Worm (Caenorhabditis elegans): ENCODE results near the gene F40G9.12.

F40G9.12 gene

DNA sequence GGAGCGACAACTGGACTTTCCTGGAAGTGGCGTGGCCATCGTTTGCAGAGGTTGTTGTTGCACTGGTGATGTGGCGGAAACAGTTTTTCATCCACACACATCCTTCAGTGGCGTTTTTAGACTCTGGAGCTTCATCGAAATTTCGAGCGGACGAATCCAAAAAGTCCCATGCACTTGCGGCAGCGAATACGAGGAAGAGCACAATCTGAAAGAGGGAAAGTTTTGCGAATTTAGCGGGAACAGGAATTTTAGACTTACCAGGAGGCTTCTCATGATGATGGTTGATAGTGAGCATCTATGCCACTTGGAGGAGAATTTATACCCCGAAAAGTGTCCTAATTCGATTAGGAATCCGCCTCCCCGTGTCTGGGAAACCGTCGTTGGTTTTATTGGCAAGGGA, 6.1 kb downstream of the F40G9.12 start, which contains the start of gene F40G9.14:
Gene F40G9.14, minus strand, starts transcription at position 101 of the 400 bp plus-strand sequence.
- TF ChIP-seq hmg-4 (GFP tag; optimal IDR thresholded peaks at IDR 0.05) (no peak), tbx-11 (GFP tag; IDR thresholded peaks at IDR 0.05) (no peak), flt-1 (GFP tag; IDR thresholded peaks at IDR 0.05) (no peak), scrt-1 (GFP tag; IDR thresholded peaks at IDR 0.05) (no peak), ceh-36 (tag; optimal IDR thresholded peaks at IDR 0.05) (no peak), tbx-37 (GFP tag; conservative IDR thresholded peaks at IDR 0.05) (no peak), F13C5.2 (tag; optimal IDR thresholded peaks at IDR 0.05) (no peak)

DNA sequence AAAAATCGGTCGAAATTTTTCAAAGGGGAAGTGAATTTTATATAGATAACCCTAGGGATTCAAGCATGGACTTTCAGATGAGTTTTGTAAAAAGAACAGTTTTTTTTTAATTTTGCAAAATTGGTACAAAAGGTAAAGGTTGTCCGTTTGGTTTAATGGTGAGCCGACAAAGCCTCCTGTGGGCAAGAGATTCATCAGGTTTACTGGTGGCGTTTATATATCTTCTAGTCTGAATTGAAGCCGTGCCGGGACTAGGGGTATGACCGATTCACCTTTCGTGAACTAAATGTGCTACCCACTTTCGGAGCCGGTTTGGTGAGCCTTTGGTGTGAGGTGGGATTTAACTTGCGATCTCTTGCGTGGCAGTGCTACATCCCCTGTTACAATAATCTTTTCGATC, 6.5 kb downstream of the F40G9.12 start:
- TF ChIP-seq tra-4 (tag; optimal IDR thresholded peaks at IDR 0.05), result no peak
- peak; percentile 91 for TF ChIP-seq ama-1 (optimal IDR thresholded peaks at IDR 0.05)
- peak; percentile 67; the same call in 1 of the 2 replicates for TF ChIP-seq sea-1 (GFP tag; conservative IDR thresholded peaks at IDR 0.05)

DNA sequence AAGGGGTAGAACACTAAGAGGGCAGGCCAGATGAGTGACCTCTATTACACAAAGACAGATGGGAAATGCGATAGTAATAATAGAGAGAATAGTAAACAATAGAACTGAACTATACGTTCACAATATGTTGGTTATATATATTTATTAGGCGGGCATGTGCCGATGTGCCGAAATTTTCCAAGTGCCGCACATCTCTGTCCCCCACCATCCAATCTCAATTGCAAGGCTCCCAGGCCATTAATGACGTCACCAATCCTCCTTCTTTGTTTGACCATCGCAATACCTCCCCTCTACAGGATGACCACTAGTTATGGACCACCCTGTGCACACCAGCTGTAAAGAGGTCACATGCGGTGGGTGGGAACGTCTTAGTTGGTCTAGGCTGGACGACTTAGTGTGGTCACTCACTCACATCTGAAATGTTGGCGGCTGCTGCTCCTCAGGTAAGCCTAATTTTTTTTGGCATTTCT, 7.5 kb downstream of the F40G9.12 start, which contains the start of gene F40G9.6:
Gene F40G9.6, plus strand, starts transcription at position 420 of the 470 bp plus-strand sequence.
- TF ChIP-seq ama-1 (optimal IDR thresholded peaks at IDR 0.05) (no peak), hmg-4 (GFP tag; optimal IDR thresholded peaks at IDR 0.05) (peak; percentile 60), ets-7 (tag; optimal IDR thresholded peaks at IDR 0.05) (no peak), tbx-11 (GFP tag; IDR thresholded peaks at IDR 0.05) (0 out of 2 replicates have a peak, but pooled peaks have one; percentile 37)

DNA sequence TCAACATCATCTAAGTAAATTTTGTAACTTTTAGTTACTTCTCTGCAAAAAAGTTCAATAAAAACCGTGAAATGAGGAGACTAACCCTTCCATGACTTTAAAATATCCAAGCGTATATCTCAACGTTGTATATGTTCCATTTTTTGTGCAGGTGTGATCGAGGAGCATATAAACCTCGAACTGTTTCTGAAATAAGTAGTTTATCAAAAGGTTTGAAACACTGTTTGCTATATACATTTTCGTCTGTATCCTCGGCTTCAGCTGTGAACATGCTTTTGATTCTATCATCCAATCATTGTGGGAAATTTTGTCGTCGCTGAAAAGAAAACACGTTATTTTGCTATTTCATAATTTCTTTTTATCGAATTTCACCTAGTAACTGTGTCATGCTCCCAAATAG, 9.3 kb downstream of the F40G9.12 start, which contains the start of gene F40G9.5:
Gene F40G9.5, plus strand, starts transcription at position 301 of the 400 bp plus-strand sequence.
- TF ChIP-seq aly-1 (tag; optimal IDR thresholded peaks at IDR 0.05) (no peak), F13C5.2 (tag; optimal IDR thresholded peaks at IDR 0.05) (no peak), tra-4 (tag; optimal IDR thresholded peaks at IDR 0.05) (no peak), scrt-1 (GFP tag; IDR thresholded peaks at IDR 0.05) (no peak)

DNA sequence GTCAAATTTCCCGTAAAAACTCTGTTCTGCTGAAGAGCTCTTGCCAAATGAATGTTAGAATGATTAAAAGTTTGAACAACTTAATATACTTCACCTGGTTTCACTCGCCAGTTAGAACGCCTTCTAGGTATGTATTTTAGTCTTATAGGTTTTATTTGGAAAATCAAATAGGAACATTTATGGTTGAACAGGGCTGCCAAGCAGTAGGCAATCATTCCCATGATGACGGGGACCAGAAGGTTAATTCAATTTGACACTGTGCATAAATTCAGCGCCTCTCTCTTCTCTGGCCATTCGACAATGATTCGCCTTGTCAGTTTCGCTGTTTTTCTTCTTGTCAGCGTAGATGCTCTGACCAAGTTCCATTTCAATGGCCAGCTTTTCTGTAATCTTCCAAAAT, 10.4 kb downstream of the F40G9.12 start, which contains the start of gene F40G9.15:
Gene F40G9.15, plus strand, starts transcription at position 301 of the 400 bp plus-strand sequence.
- TF ChIP-seq tbx-11 (GFP tag; IDR thresholded peaks at IDR 0.05), result no peak
- TF ChIP-seq pes-1 (GFP tag; IDR thresholded peaks at IDR 0.05), result no peak
- TF ChIP-seq ets-7 (tag; optimal IDR thresholded peaks at IDR 0.05), result no peak
- no peak for TF ChIP-seq tbx-37 (GFP tag; conservative IDR thresholded peaks at IDR 0.05)
- no peak for TF ChIP-seq ama-1 (optimal IDR thresholded peaks at IDR 0.05)
- peak; percentile 12 for TF ChIP-seq ceh-13 (GFP tag; optimal IDR thresholded peaks at IDR 0.05)

DNA sequence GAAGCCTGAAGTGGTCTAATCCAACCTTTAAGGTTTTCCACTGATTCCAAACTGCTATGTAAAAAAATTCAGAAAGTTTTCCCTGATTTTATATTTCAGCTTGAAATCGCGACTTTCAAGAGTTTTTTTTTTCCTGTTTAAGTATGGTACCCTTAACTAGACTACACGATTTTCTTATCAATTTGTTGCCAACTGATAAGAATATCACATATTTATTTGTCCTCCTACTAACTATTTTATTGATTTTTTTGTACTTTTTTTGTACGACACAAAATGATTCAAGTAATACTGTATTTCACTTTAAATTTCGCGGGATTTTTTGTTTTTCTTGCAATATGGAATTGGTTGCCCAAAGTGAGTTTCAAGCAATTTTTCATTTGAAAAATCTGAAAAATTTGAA, 11.4 kb downstream of the F40G9.12 start:
- TF ChIP-seq F13C5.2 (tag; optimal IDR thresholded peaks at IDR 0.05) (no peak), flt-1 (GFP tag; IDR thresholded peaks at IDR 0.05) (no peak), aly-1 (tag; optimal IDR thresholded peaks at IDR 0.05) (no peak), ets-7 (tag; optimal IDR thresholded peaks at IDR 0.05) (no peak), tra-4 (tag; optimal IDR thresholded peaks at IDR 0.05) (no peak), tbx-11 (GFP tag; IDR thresholded peaks at IDR 0.05) (no peak), ceh-13 (GFP tag; optimal IDR thresholded peaks at IDR 0.05) (no peak), pes-1 (GFP tag; IDR thresholded peaks at IDR 0.05) (no peak), hnd-1 (tag; optimal IDR thresholded peaks at IDR 0.05) (no peak), scrt-1 (GFP tag; IDR thresholded peaks at IDR 0.05) (no peak), tbx-37 (GFP tag; conservative IDR thresholded peaks at IDR 0.05) (no peak), ama-1 (optimal IDR thresholded peaks at IDR 0.05) (no peak), hmg-4 (GFP tag; optimal IDR thresholded peaks at IDR 0.05) (no peak), ceh-36 (tag; optimal IDR thresholded peaks at IDR 0.05) (no peak), sea-1 (GFP tag; conservative IDR thresholded peaks at IDR 0.05) (no peak), B0310.2 (tag; optimal IDR thresholded peaks at IDR 0.05) (no peak)

DNA sequence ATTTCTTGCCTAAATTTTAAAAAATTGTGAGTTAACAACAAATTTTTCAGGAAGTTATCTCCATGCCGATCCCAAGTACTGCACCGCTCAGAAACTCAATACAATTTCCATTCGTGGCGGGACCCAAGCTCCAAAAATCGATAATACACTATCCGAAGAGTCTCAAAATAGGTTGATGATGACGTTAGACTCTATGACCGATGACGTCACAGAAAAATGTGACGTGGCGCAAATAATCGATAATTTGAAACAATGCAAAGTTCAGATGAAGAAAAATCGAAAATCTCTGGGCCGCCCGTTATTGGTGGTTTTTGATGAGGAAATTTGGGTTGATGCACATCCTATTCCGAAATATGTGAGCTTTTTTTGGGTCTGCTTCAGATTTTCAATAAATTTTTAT, 12.7 kb downstream of the F40G9.12 start:
- TF ChIP-seq hnd-1 (tag; optimal IDR thresholded peaks at IDR 0.05) (no peak), hmbx-1 (tag; optimal IDR thresholded peaks at IDR 0.05) (no peak), aly-1 (tag; optimal IDR thresholded peaks at IDR 0.05) (no peak), pes-1 (GFP tag; IDR thresholded peaks at IDR 0.05) (no peak), ceh-36 (tag; optimal IDR thresholded peaks at IDR 0.05) (no peak), sea-1 (GFP tag; conservative IDR thresholded peaks at IDR 0.05) (no peak), ama-1 (optimal IDR thresholded peaks at IDR 0.05) (no peak), F13C5.2 (tag; optimal IDR thresholded peaks at IDR 0.05) (no peak), tbx-37 (GFP tag; conservative IDR thresholded peaks at IDR 0.05) (no peak), tra-4 (tag; optimal IDR thresholded peaks at IDR 0.05) (no peak), hmg-4 (GFP tag; optimal IDR thresholded peaks at IDR 0.05) (no peak), tbx-11 (GFP tag; IDR thresholded peaks at IDR 0.05) (no peak), ceh-13 (GFP tag; optimal IDR thresholded peaks at IDR 0.05) (no peak), flt-1 (GFP tag; IDR thresholded peaks at IDR 0.05) (no peak)

DNA sequence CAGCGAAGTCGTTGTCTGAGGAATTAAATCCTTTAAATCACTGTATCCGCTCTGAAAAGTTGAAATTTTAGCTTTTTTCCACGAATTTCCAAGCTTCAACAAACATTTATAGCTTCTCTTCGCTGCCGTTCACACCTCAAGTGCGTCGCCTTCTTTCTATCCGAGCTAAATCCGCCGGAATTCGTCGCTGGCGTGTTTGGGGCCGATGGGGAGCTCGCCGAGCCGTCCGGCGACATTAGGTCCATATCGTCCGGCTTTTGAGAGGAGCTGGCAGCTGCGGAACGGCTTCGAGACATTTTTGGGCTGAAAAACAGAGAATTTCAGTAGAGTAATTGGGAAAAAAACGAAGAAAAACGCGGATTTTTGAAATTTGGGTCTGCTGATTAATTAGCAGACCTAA, 16.2 kb downstream of the F40G9.12 start, which contains the start of gene mxl-2:
Gene mxl-2, minus strand, starts transcription at position 303 of the 400 bp plus-strand sequence.
- TF ChIP-seq ama-1 (optimal IDR thresholded peaks at IDR 0.05) (no peak), hmg-4 (GFP tag; optimal IDR thresholded peaks at IDR 0.05) (no peak), F13C5.2 (tag; optimal IDR thresholded peaks at IDR 0.05) (no peak), ceh-13 (GFP tag; optimal IDR thresholded peaks at IDR 0.05) (no peak), flt-1 (GFP tag; IDR thresholded peaks at IDR 0.05) (no peak), tra-4 (tag; optimal IDR thresholded peaks at IDR 0.05) (no peak), B0310.2 (tag; optimal IDR thresholded peaks at IDR 0.05) (no peak), tbx-11 (GFP tag; IDR thresholded peaks at IDR 0.05) (no peak), hnd-1 (tag; optimal IDR thresholded peaks at IDR 0.05) (no peak), ets-7 (tag; optimal IDR thresholded peaks at IDR 0.05) (no peak)
